Fruit fly (Drosophila melanogaster) whole organism, embryonic: Measurements from ENCODE around the gene Polr3F.

ENCODE experiments used
- CG10321 ChIP-seq: fragments of 200-800 bp; sonication (Bioruptor generic); IDR thresholded peaks from 2 replicates; pipeline ENCODE4 v1.3.6; 2022; ENCODE audit warnings: missing biosample characterization, missing genetic modification characterization
- CG10462 ChIP-seq: fragments of 200-800 bp; sonication (Bioruptor generic); optimal IDR thresholded peaks from 2 replicates; lab custom pipeline; 2016; ENCODE audit warnings: missing biosample characterization, missing genetic modification characterization
- CG10959 ChIP-seq: fragments of 200-800 bp; sonication (Bioruptor generic); IDR thresholded peaks from 2 replicates; pipeline ENCODE4 v1.3.6; 2022; ENCODE audit warnings: missing biosample characterization, missing genetic modification characterization
- CG11085 ChIP-seq: fragments of 200-800 bp; sonication (Bioruptor generic); IDR thresholded peaks from 2 replicates; pipeline ENCODE4 v1.3.6; 2022; ENCODE audit warnings: missing biosample characterization, missing genetic modification characterization
- CG11560 ChIP-seq: fragments of 200-800 bp; sonication (Bioruptor generic); IDR thresholded peaks from 3 replicates; pipeline ENCODE4 v1.3.6; 2022; ENCODE audit warnings: missing biosample characterization, missing genetic modification characterization
- CG11723 ChIP-seq: fragments of 200-800 bp; sonication (Bioruptor generic); optimal IDR thresholded peaks from 2 replicates; lab custom pipeline; 2017; ENCODE audit warnings: missing biosample characterization, mild to moderate bottlenecking, missing genetic modification characterization
- CG14965 ChIP-seq: fragments of 200-800 bp; sonication (Bioruptor generic); optimal IDR thresholded peaks from 2 replicates; lab custom pipeline; 2016; ENCODE audit warnings: missing biosample characterization, missing genetic modification characterization, borderline replicate concordance
- CG17802 ChIP-seq: fragments of 200-800 bp; sonication (Bioruptor generic); optimal IDR thresholded peaks from 2 replicates; lab custom pipeline; 2018; ENCODE audit warnings: missing biosample characterization, mild to moderate bottlenecking, missing genetic modification characterization, moderate library complexity
- CG18011 ChIP-seq: fragments of 200-800 bp; sonication (Bioruptor generic); optimal IDR thresholded peaks from 2 replicates; lab custom pipeline; 2017; ENCODE audit warnings: missing biosample characterization, missing genetic modification characterization, mild to moderate bottlenecking, moderate library complexity, missing genotype
- CG18599 ChIP-seq: fragments of 200-800 bp; sonication (Bioruptor generic); optimal IDR thresholded peaks from 3 replicates; lab custom pipeline; 2017; ENCODE audit warnings: missing biosample characterization, missing genetic modification characterization, mild to moderate bottlenecking, moderate library complexity, missing genetic modification reagents
- CG18619 ChIP-seq: fragments of 200-800 bp; sonication (Bioruptor generic); optimal IDR thresholded peaks from 3 replicates; lab custom pipeline; 2017; ENCODE audit warnings: missing biosample characterization, mild to moderate bottlenecking, missing genetic modification characterization
- CG2712 ChIP-seq: fragments of 200-800 bp; optimal IDR thresholded peaks from 3 replicates; lab custom pipeline; 2019; ENCODE audit warnings: missing biosample characterization, mild to moderate bottlenecking, missing genetic modification characterization, moderate library complexity
- CG3065 ChIP-seq: fragments of 200-800 bp; sonication (Bioruptor generic); optimal IDR thresholded peaks from 2 replicates; lab custom pipeline; 2016; ENCODE audit warnings: missing biosample characterization, missing genetic modification characterization
- CG31365 ChIP-seq: fragments of 200-800 bp; sonication (Bioruptor generic); optimal IDR thresholded peaks from 2 replicates; lab custom pipeline; 2018; ENCODE audit warnings: missing biosample characterization, mild to moderate bottlenecking, missing genetic modification characterization
- CG32772 ChIP-seq: fragments of 200-800 bp; sonication (Bioruptor generic); IDR thresholded peaks from 2 replicates; pipeline ENCODE4 v1.3.6; 2022; ENCODE audit warnings: missing biosample characterization, missing genetic modification characterization
- CG33213 ChIP-seq: fragments of 200-800 bp; sonication (Bioruptor generic); optimal IDR thresholded peaks from 3 replicates; lab custom pipeline; 2016; ENCODE audit warnings: missing biosample characterization, missing genetic modification characterization
- CG6854 ChIP-seq: fragments of 200-800 bp; sonication (Bioruptor generic); optimal IDR thresholded peaks from 3 replicates; lab custom pipeline; 2017; ENCODE audit warnings: missing biosample characterization, mild to moderate bottlenecking, missing genetic modification characterization
- CG8924 ChIP-seq: fragments of 200-800 bp; optimal IDR thresholded peaks from 3 replicates; lab custom pipeline; 2019; ENCODE audit warnings: missing biosample characterization, mild to moderate bottlenecking, missing genetic modification characterization, moderate library complexity
- CG9609 ChIP-seq: fragments of 200-800 bp; sonication (Bioruptor generic); optimal IDR thresholded peaks from 3 replicates; lab custom pipeline; 2016; ENCODE audit warnings: missing biosample characterization, missing genetic modification characterization
- CG9876 ChIP-seq: fragments of 200-800 bp; sonication (Bioruptor generic); optimal IDR thresholded peaks from 2 replicates; lab custom pipeline; 2016; ENCODE audit warnings: missing biosample characterization, missing genetic modification characterization
- CG9932 ChIP-seq: fragments of 200-800 bp; sonication (Bioruptor generic); IDR thresholded peaks from 2 replicates; pipeline ENCODE4 v1.3.6; 2022; ENCODE audit warnings: missing biosample characterization, missing genetic modification characterization
- CrebB ChIP-seq: fragments of 200-800 bp; sonication (Bioruptor generic); optimal IDR thresholded peaks from 3 replicates; lab custom pipeline; 2018; ENCODE audit warnings: missing biosample characterization, mild to moderate bottlenecking, missing genetic modification characterization
- Dad ChIP-seq: fragments of 200-800 bp; sonication (Bioruptor generic); optimal IDR thresholded peaks from 3 replicates; lab custom pipeline; 2016; ENCODE audit warnings: missing biosample characterization, missing genetic modification characterization
- Dfd ChIP-seq, 2 experiments: fragments of >200 bp; optimal IDR thresholded peaks; 2 replicates each; lab custom pipeline; 2017; ENCODE audit warnings: missing biosample characterization in 2 of 2, missing genetic modification characterization in 2 of 2
- Dref ChIP-seq: fragments of 200-800 bp; sonication (Bioruptor generic); IDR thresholded peaks from 2 replicates; pipeline ENCODE4 v1.3.6; 2022; ENCODE audit warnings: missing biosample characterization, missing genetic modification characterization
- HLHmδ ChIP-seq: fragments of 200-800 bp; sonication (Bioruptor generic); optimal IDR thresholded peaks from 2 replicates; lab custom pipeline; 2018; ENCODE audit warnings: missing biosample characterization, mild to moderate bottlenecking, missing genetic modification characterization, moderate library complexity
- Hr78 ChIP-seq, 2 experiments: fragments of 200-800 bp in 1 of 2; fragments of >200 bp in 1 of 2; sonication (Bioruptor generic) in 1 of 2; optimal IDR thresholded peaks; 2 replicates each; lab custom pipeline; 2017 to 2019; ENCODE audit warnings: missing biosample characterization in 2 of 2, missing genetic modification characterization in 2 of 2, mild to moderate bottlenecking in 1 of 2, moderate library complexity in 1 of 2
- MESR4 ChIP-seq: fragments of 200-800 bp; sonication (Bioruptor generic); optimal IDR thresholded peaks from 2 replicates; lab custom pipeline; 2018; ENCODE audit warnings: missing biosample characterization, mild to moderate bottlenecking, missing genetic modification characterization, moderate library complexity
- NC2α ChIP-seq: fragments of 200-800 bp; sonication (Bioruptor generic); optimal IDR thresholded peaks from 2 replicates; lab custom pipeline; 2016; ENCODE audit warnings: missing biosample characterization, missing genetic modification characterization
- NFAT ChIP-seq: fragments of 200-800 bp; sonication (Bioruptor generic); IDR thresholded peaks from 2 replicates; pipeline ENCODE4 v1.3.6; 2022; ENCODE audit warnings: missing biosample characterization, missing genetic modification characterization
- Optix ChIP-seq: fragments of 200-800 bp; sonication (Bioruptor generic); IDR thresholded peaks from 3 replicates; pipeline ENCODE4 v1.3.6; 2022; ENCODE audit warnings: missing biosample characterization, missing genetic modification characterization
- PHDP ChIP-seq: fragments of 200-800 bp; sonication (Bioruptor generic); optimal IDR thresholded peaks from 3 replicates; lab custom pipeline; 2018; ENCODE audit warnings: missing biosample characterization, mild to moderate bottlenecking, missing genetic modification characterization, moderate library complexity
- Ravus ChIP-seq: fragments of 200-800 bp; sonication (Bioruptor generic); IDR thresholded peaks from 2 replicates; pipeline ENCODE4 v1.3.6; 2022; ENCODE audit warnings: missing biosample characterization, missing genetic modification characterization
- Spps ChIP-seq: fragments of 200-800 bp; sonication (Bioruptor generic); optimal IDR thresholded peaks from 2 replicates; lab custom pipeline; 2018; ENCODE audit warnings: missing biosample characterization, mild to moderate bottlenecking, missing genetic modification characterization
- caup ChIP-seq: fragments of 200-800 bp; sonication (Bioruptor generic); optimal IDR thresholded peaks from 3 replicates; lab custom pipeline; 2017; ENCODE audit warnings: missing biosample characterization, mild to moderate bottlenecking, missing genetic modification characterization, moderate library complexity; ENCODE audit not compliant: severe bottlenecking
- cwo ChIP-seq: fragments of 200-800 bp; sonication (Bioruptor generic); optimal IDR thresholded peaks from 3 replicates; lab custom pipeline; 2017; ENCODE audit warnings: missing biosample characterization, missing genetic modification characterization, mild to moderate bottlenecking, moderate library complexity, missing genetic modification reagents
- dmrt11E ChIP-seq: fragments of 200-800 bp; sonication (Bioruptor generic); optimal IDR thresholded peaks from 3 replicates; lab custom pipeline; 2018; ENCODE audit warnings: missing biosample characterization, mild to moderate bottlenecking, missing genetic modification characterization, moderate library complexity
- gcm2 ChIP-seq: fragments of 200-800 bp; sonication (Bioruptor generic); optimal IDR thresholded peaks from 2 replicates; lab custom pipeline; 2016; ENCODE audit warnings: missing biosample characterization, missing genetic modification characterization
- mam ChIP-seq: fragments of 200-800 bp; sonication (Bioruptor generic); optimal IDR thresholded peaks from 3 replicates; lab custom pipeline; 2016; ENCODE audit warnings: missing biosample characterization, missing genetic modification characterization
- mld ChIP-seq: fragments of 200-800 bp; sonication (Bioruptor generic); IDR thresholded peaks from 3 replicates; pipeline ENCODE4 v1.3.6; 2022; ENCODE audit warnings: missing biosample characterization, missing genetic modification characterization; ENCODE audit not compliant: partially characterized antibody
- row ChIP-seq: fragments of 200-800 bp; sonication (Bioruptor generic); IDR thresholded peaks from 3 replicates; pipeline ENCODE4 v1.3.6; 2022; ENCODE audit warnings: missing biosample characterization, missing genetic modification characterization
- salm ChIP-seq: fragments of 200-800 bp; sonication (Bioruptor generic); optimal IDR thresholded peaks from 2 replicates; lab custom pipeline; 2018; ENCODE audit warnings: missing biosample characterization, mild to moderate bottlenecking, missing genetic modification characterization
- sd ChIP-seq: fragments of 200-800 bp; sonication (Bioruptor generic); optimal IDR thresholded peaks from 3 replicates; lab custom pipeline; 2018; ENCODE audit warnings: missing biosample characterization, mild to moderate bottlenecking, missing genetic modification characterization, moderate library complexity
- sens ChIP-seq: fragments of 200-800 bp; sonication (Bioruptor generic); peaks from one replicate; lab custom pipeline; 2016; ENCODE audit warnings: missing biosample characterization, missing genetic modification characterization
- stwl ChIP-seq: fragments of 200-800 bp; sonication (Bioruptor generic); optimal IDR thresholded peaks from 3 replicates; lab custom pipeline; 2018; ENCODE audit warnings: missing biosample characterization, mild to moderate bottlenecking, missing genetic modification characterization, moderate library complexity
- tna ChIP-seq: fragments of 200-800 bp; sonication (Bioruptor generic); IDR thresholded peaks from 2 replicates; pipeline ENCODE4 v1.3.6; 2022; ENCODE audit warnings: missing biosample characterization, missing genetic modification characterization; ENCODE audit not compliant: partially characterized antibody
- unc-4 ChIP-seq: fragments of 200-800 bp; sonication (Bioruptor generic); IDR thresholded peaks from 2 replicates; pipeline ENCODE4 v1.3.6; 2022; ENCODE audit warnings: missing biosample characterization, missing genetic modification characterization; ENCODE audit not compliant: partially characterized antibody
- zfh1 ChIP-seq: fragments of 200-800 bp; sonication (Bioruptor generic); IDR thresholded peaks from 3 replicates; pipeline ENCODE4 v1.3.6; 2022; ENCODE audit warnings: missing biosample characterization, missing genetic modification characterization

Gene Polr3F

DNA sequence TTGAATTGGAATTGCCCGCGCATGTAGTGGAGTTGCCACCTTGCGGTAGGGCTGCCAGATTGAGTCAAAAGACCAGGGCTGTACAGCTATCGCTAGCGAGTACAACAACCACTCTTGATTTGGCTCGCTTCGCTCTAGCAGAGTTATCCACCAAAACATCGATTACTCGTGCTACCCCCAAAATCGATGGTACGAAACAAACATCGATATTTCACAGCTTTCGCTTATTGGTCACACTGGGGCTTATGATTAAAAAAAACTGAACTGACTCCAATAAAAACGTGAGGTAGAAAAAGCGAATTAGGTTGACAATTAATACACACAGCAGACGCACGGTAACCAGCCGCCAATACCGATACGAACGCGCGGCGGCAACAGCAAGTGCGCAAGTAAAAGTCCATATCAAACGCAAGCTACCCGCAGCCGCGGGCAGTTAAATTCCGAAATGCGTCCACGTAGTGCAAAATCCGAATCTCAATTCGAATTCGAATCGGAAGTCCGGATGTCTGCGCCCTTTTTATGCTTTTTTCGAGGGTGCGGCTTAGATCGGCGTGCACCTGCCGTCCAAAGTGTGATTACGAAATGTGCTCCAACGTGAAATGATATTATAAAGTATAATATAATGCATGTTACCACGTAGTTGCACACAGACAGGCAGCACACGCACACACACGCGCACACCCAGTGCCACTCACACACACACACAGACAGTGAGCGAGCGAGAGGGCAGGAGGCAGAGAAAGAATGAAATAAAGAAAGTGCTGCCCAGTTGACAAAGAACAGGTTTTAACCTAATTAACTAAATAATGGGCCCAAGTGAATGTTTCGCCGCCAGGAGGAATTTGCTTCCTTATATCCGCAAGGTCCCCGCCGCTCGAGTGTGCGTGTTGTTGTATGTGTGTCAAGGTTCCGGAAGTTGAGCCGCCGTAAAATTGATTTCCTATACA is 10.4 kb downstream of the Polr3F start, which contains the start of gene Sar1 (continued):
- TF ChIP-seq gcm2 (GFP tag; lab: Kevin White, UChicago), result no peak
- no peak for TF ChIP-seq Optix (GFP tag; lab: Robert Waterston, UW)
- peak; percentile 61 for TF ChIP-seq NFAT (GFP tag; lab: Robert Waterston, UW)
- TF ChIP-seq Dad (GFP tag; lab: Kevin White, UChicago), result no peak
- peak; percentile 69 for TF ChIP-seq tna (GFP tag; lab: Robert Waterston, UW)
- peak; percentile 46 for TF ChIP-seq mam (GFP tag; lab: Kevin White, UChicago)
- no peak for TF ChIP-seq salm (tag; lab: Kevin White, UChicago)
- peak; percentile 40 for TF ChIP-seq CG9876
- peak; percentile 82 for TF ChIP-seq sens (GFP tag; lab: Kevin White, UChicago)
- TF ChIP-seq CG11085 (GFP tag; lab: Robert Waterston, UW), result no peak
- peak; percentile 18 for TF ChIP-seq CG3065 (GFP tag; lab: Kevin White, UChicago)
- no peak for TF ChIP-seq HLHmδ (GFP tag; lab: Kevin White, UChicago)
- no peak for TF ChIP-seq cwo (GFP tag; lab: Kevin White, UChicago)
- TF ChIP-seq CG18619 (GFP tag; lab: Kevin White, UChicago), result no peak
- peak; percentile 24 for TF ChIP-seq CG18599
- peak; percentile 72; the same call in 2 of the 3 replicates for TF ChIP-seq mld (GFP tag; lab: Robert Waterston, UW)
- no peak for TF ChIP-seq CG11723
- peak; percentile 23; the same call in 1 of the 3 replicates for TF ChIP-seq zfh1
- TF ChIP-seq CG10321 (GFP tag; lab: Robert Waterston, UW), result no peak
- TF ChIP-seq dmrt11E (tag; lab: Kevin White, UChicago), result peak; percentile 5
- TF ChIP-seq NC2α, result no peak
- TF ChIP-seq CG17802 (tag; lab: Kevin White, UChicago), result no peak
- TF ChIP-seq CG33213 (GFP tag; lab: Kevin White, UChicago), result peak; percentile 91
- TF ChIP-seq CG32772, result peak; percentile 55
- TF ChIP-seq CG9932 (GFP tag; lab: Robert Waterston, UW), result peak; percentile 67
- TF ChIP-seq CG10959 (GFP tag; lab: Robert Waterston, UW), result no peak
- TF ChIP-seq Hr78 (GFP tag; optimal IDR thresholded peaks at IDR 0.05; lab: Kevin White, UChicago), result no peak
- peak; percentile 94 for TF ChIP-seq stwl (tag; lab: Kevin White, UChicago)
- TF ChIP-seq CG14965, result peak; percentile 12
- TF ChIP-seq Ravus (GFP tag; lab: Robert Waterston, UW), result no peak
- TF ChIP-seq CG18011 (GFP tag; lab: Kevin White, UChicago), result no peak
- TF ChIP-seq Dfd (GFP tag; optimal IDR thresholded peaks at IDR 0.05; lab: Kevin White, UChicago), result peak in 1 of 2 experiments; percentile 16
- TF ChIP-seq Dref, result peak; percentile 98
- TF ChIP-seq CrebB, result peak; percentile 22
- TF ChIP-seq CG11560 (tag; lab: Robert Waterston, UW), result peak; percentile 89
- TF ChIP-seq caup, result peak; percentile 22
- peak; percentile 44; the same call in 2 of the 3 replicates for TF ChIP-seq row (GFP tag; lab: Robert Waterston, UW)
- TF ChIP-seq sd, result peak; percentile 4
- no peak for TF ChIP-seq CG31365
- peak; percentile 97 for TF ChIP-seq unc-4 (GFP tag; lab: Robert Waterston, UW)
- TF ChIP-seq CG2712 (tag; lab: Kevin White, UChicago), result peak; percentile 68
- TF ChIP-seq CG9609 (GFP tag; lab: Kevin White, UChicago), result peak; percentile 41
- peak; percentile 39 for TF ChIP-seq CG6854 (GFP tag; lab: Kevin White, UChicago)
- TF ChIP-seq MESR4 (GFP tag; lab: Kevin White, UChicago), result peak; percentile 86
- TF ChIP-seq CG8924 (tag; lab: Kevin White, UChicago), result peak; percentile 22
- TF ChIP-seq PHDP (tag; lab: Kevin White, UChicago), result no peak
- peak; percentile 47 for TF ChIP-seq Spps (tag; lab: Kevin White, UChicago)
- no peak for TF ChIP-seq CG10462 (GFP tag; lab: Kevin White, UChicago)
